Fruit fly (Drosophila melanogaster) whole organism: ENCODE results near the gene btn.

ENCODE experiments used
- psq ChIP-seq: fragments of >200 bp; optimal IDR thresholded peaks from 2 replicates; lab custom pipeline; 2017
- usp ChIP-seq: fragments of >200 bp; optimal IDR thresholded peaks from 2 replicates; lab custom pipeline; 2017; ENCODE audit warnings: missing biosample characterization, missing genetic modification characterization, mixed read lengths

- TF ChIP-seq psq (lab: Kevin White, UChicago) (no peak), usp (GFP tag; lab: Kevin White, UChicago) (no peak)
Observed at dm6 chr3R:22580546-22580945, 5.9 kb downstream of the btn start, which contains the start of gene CSN6.
